In the genomic region with DNA sequence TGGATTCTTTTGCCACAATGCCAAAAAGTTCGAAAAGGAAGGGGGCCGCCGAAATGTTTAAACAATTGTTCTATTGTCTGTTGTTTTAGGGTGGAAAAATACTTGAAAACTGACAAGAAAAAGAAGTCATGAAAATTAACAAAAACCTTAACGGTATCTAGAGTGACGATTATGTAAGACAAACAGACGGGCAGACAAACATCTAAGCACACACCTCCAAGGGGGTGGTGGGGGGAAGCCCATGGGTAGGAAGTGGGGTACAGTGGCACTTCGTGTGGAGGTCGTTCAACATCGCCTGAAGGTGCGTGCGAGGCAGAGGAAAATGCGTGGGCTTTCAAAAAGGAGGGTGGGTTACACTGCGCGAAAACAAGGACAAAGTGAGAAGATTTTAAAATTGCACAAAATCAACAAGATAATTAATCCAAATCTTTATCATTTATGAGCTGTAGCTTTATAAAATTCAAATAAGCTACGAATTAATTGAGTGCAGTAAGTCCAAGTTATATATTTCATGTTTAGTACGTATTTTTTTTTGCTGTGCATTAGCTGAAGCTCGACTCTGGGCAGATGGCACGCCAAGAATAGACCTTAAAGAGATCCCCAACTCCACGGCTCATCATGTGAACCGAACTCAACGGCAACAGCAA, we compare ENCODE assay signal across 2 fruit fly cellular contexts.
A peak's percentile ranks its signal among the peaks of the same experiment; 100 is the strongest.
TF ChIP-seq lines count a peak whose summit lies in the region.

No protein-coding gene starts in this region.

TF ChIP-seq in whole organism, embryonic, 481 proteins besides CTCF, POLR2A, EP300 and RAD21 (continued from another document and continues in another):
- 0 out of 2 replicates have a peak, but pooled peaks have one; percentile 24 for TF ChIP-seq CG6689 (GFP tag; IDR thresholded peaks at IDR 0.05; lab: Robert Waterston, UW)
- TF ChIP-seq CG6175 (GFP tag; IDR thresholded peaks at IDR 0.05; lab: Robert Waterston, UW): no peak
- TF ChIP-seq sens (GFP tag; lab: Kevin White, UChicago): peak; percentile 54
- TF ChIP-seq mirr (GFP tag; optimal IDR thresholded peaks at IDR 0.05; lab: Kevin White, UChicago): peak; percentile 20
- no peak for TF ChIP-seq CG16815 (GFP tag; optimal IDR thresholded peaks at IDR 0.05; lab: Kevin White, UChicago)
- TF ChIP-seq z (GFP tag; IDR thresholded peaks at IDR 0.05; lab: Robert Waterston, UW): no peak
- TF ChIP-seq nau (GFP tag; optimal IDR thresholded peaks at IDR 0.05; lab: Kevin White, UChicago): no peak
- peak in 1 of 2 experiments; percentile 0 for TF ChIP-seq bsh (GFP tag; optimal IDR thresholded peaks at IDR 0.05; lab: Kevin White, UChicago)
- TF ChIP-seq Awh (GFP tag; IDR thresholded peaks at IDR 0.05; lab: Robert Waterston, UW): 0 out of 2 replicates have a peak, but pooled peaks have one; percentile 18
- 0 out of 2 replicates have a peak, but pooled peaks have one; percentile 18 for TF ChIP-seq Nf-YA (GFP tag; IDR thresholded peaks at IDR 0.05; lab: Robert Waterston, UW)
- TF ChIP-seq Deaf1 (tag; optimal IDR thresholded peaks at IDR 0.05; lab: Kevin White, UChicago): peak; percentile 43
- TF ChIP-seq odd (GFP tag; optimal IDR thresholded peaks at IDR 0.05; lab: Kevin White, UChicago): peak; percentile 6
- peak; percentile 23 for TF ChIP-seq wek (GFP tag; optimal IDR thresholded peaks at IDR 0.05; lab: Kevin White, UChicago)
- no peak for TF ChIP-seq CG3281 (GFP tag; optimal IDR thresholded peaks at IDR 0.05; lab: Kevin White, UChicago)
- TF ChIP-seq tna (GFP tag; IDR thresholded peaks at IDR 0.05; lab: Robert Waterston, UW; ENCODE audit: partially characterized antibody): no peak
- peak; percentile 54 for TF ChIP-seq lab (GFP tag; optimal IDR thresholded peaks at IDR 0.05; lab: Kevin White, UChicago)
- TF ChIP-seq CG17385 (GFP tag; optimal IDR thresholded peaks at IDR 0.05; lab: Kevin White, UChicago): peak; percentile 5
- no peak for TF ChIP-seq repo (GFP tag; optimal IDR thresholded peaks at IDR 0.05; lab: Kevin White, UChicago)
- TF ChIP-seq Hand (GFP tag; optimal IDR thresholded peaks at IDR 0.05; lab: Kevin White, UChicago): no peak
- TF ChIP-seq CG10209 (GFP tag; optimal IDR thresholded peaks at IDR 0.05; lab: Kevin White, UChicago): peak; percentile 15
- no peak for TF ChIP-seq zen (tag; optimal IDR thresholded peaks at IDR 0.05; lab: Kevin White, UChicago)
- TF ChIP-seq MTF-1 (GFP tag; optimal IDR thresholded peaks at IDR 0.05; lab: Kevin White, UChicago; ENCODE audit: borderline replicate concordance): peak; percentile 5
- TF ChIP-seq CG15601 (tag; optimal IDR thresholded peaks at IDR 0.05; lab: Kevin White, UChicago): peak; percentile 8
- TF ChIP-seq onecut (GFP tag; IDR thresholded peaks at IDR 0.05; lab: Robert Waterston, UW): 0 out of 2 replicates have a peak, but pooled peaks have one; percentile 12
- TF ChIP-seq kni (GFP tag; optimal IDR thresholded peaks at IDR 0.05; lab: Kevin White, UChicago): peak; percentile 36
- 0 out of 2 replicates have a peak, but pooled peaks have one; percentile 8 for TF ChIP-seq CG10321 (GFP tag; IDR thresholded peaks at IDR 0.05; lab: Robert Waterston, UW)
- peak; percentile 31 for TF ChIP-seq CG2712 (tag; optimal IDR thresholded peaks at IDR 0.05; lab: Kevin White, UChicago)
- TF ChIP-seq unc-4 (GFP tag; IDR thresholded peaks at IDR 0.05; lab: Robert Waterston, UW; ENCODE audit: partially characterized antibody): no peak
- TF ChIP-seq CG11695 (GFP tag; IDR thresholded peaks at IDR 0.05; lab: Robert Waterston, UW): 0 out of 3 replicates have a peak, but pooled peaks have one; percentile 31
- TF ChIP-seq Asciz (GFP tag; optimal IDR thresholded peaks at IDR 0.05; lab: Kevin White, UChicago): peak; percentile 50
- peak; percentile 1 for TF ChIP-seq Xbp1 (GFP tag; optimal IDR thresholded peaks at IDR 0.05; lab: Kevin White, UChicago)
- TF ChIP-seq Blimp-1 (GFP tag; optimal IDR thresholded peaks at IDR 0.05; lab: Kevin White, UChicago): peak; percentile 0
- peak; percentile 47 for TF ChIP-seq BtbVII (GFP tag; optimal IDR thresholded peaks at IDR 0.05; lab: Kevin White, UChicago)
- peak; percentile 6 for TF ChIP-seq CG2202 (tag; optimal IDR thresholded peaks at IDR 0.05; lab: Kevin White, UChicago)
- peak; percentile 20 for TF ChIP-seq CG11504 (tag; optimal IDR thresholded peaks at IDR 0.05; lab: Kevin White, UChicago)
- peak; percentile 1 for TF ChIP-seq az2 (GFP tag; optimal IDR thresholded peaks at IDR 0.05; lab: Kevin White, UChicago)
- no peak for TF ChIP-seq CG10543 (GFP tag; optimal IDR thresholded peaks at IDR 0.05; lab: Kevin White, UChicago)
- peak; percentile 5 for TF ChIP-seq CG5180 (GFP tag; optimal IDR thresholded peaks at IDR 0.05; lab: Kevin White, UChicago)
- TF ChIP-seq hkb (optimal IDR thresholded peaks at IDR 0.05; lab: Kevin White, UChicago): no peak
- 0 out of 2 replicates have a peak, but pooled peaks have one; percentile 9 for TF ChIP-seq hkb (GFP tag; IDR thresholded peaks at IDR 0.05; lab: Robert Waterston, UW)
- peak; percentile 18 for TF ChIP-seq caup (GFP tag; optimal IDR thresholded peaks at IDR 0.05; lab: Kevin White, UChicago; ENCODE audit: severe bottlenecking)
- peak; percentile 45 for TF ChIP-seq grn (GFP tag; optimal IDR thresholded peaks at IDR 0.05; lab: Kevin White, UChicago)
- TF ChIP-seq Optix (GFP tag; IDR thresholded peaks at IDR 0.05; lab: Robert Waterston, UW): no peak
- TF ChIP-seq ATbp (GFP tag; optimal IDR thresholded peaks at IDR 0.05; lab: Kevin White, UChicago): peak; percentile 76
- TF ChIP-seq CG1603 (tag; optimal IDR thresholded peaks at IDR 0.05; lab: Kevin White, UChicago): peak; percentile 17
- TF ChIP-seq CG7987 (GFP tag; optimal IDR thresholded peaks at IDR 0.05; lab: Kevin White, UChicago): peak; percentile 51
- TF ChIP-seq H15 (GFP tag; IDR thresholded peaks at IDR 0.05; lab: Robert Waterston, UW): no peak
- TF ChIP-seq inv (GFP tag; IDR thresholded peaks at IDR 0.05; lab: Robert Waterston, UW; ENCODE audit: partially characterized antibody): no peak
- peak; percentile 42 for TF ChIP-seq CG12071 (GFP tag; optimal IDR thresholded peaks at IDR 0.05; lab: Kevin White, UChicago)
- TF ChIP-seq CG10979 (tag; optimal IDR thresholded peaks at IDR 0.05; lab: Kevin White, UChicago): peak; percentile 33
- TF ChIP-seq sens-2 (GFP tag; IDR thresholded peaks at IDR 0.05; lab: Robert Waterston, UW): no peak
- TF ChIP-seq grau (tag; optimal IDR thresholded peaks at IDR 0.05; lab: Kevin White, UChicago): peak; percentile 30
- TF ChIP-seq Drgx (GFP tag; IDR thresholded peaks at IDR 0.05; lab: Robert Waterston, UW): peak; percentile 32; the same call in 1 of the 2 replicates
- no peak for TF ChIP-seq CG7963 (GFP tag; IDR thresholded peaks at IDR 0.05; lab: Robert Waterston, UW; ENCODE audit: partially characterized antibody)
- TF ChIP-seq CG2875 (GFP tag; optimal IDR thresholded peaks at IDR 0.05; lab: Kevin White, UChicago): peak; percentile 45
- TF ChIP-seq Stat92E (GFP tag; optimal IDR thresholded peaks at IDR 0.05; lab: Kevin White, UChicago): no peak
- TF ChIP-seq sisA (GFP tag; IDR thresholded peaks at IDR 0.05; lab: Robert Waterston, UW): peak; percentile 30
- TF ChIP-seq CG17359 (tag; optimal IDR thresholded peaks at IDR 0.05; lab: Kevin White, UChicago): peak; percentile 18
- peak; percentile 31 for TF ChIP-seq CG3407 (GFP tag; optimal IDR thresholded peaks at IDR 0.05; lab: Kevin White, UChicago)

TF ChIP-seq in whole organism, prepupa, 60 proteins besides CTCF, POLR2A, EP300 and RAD21 (continued from another document):
- TF ChIP-seq CG8632 (GFP tag; optimal IDR thresholded peaks at IDR 0.05; lab: Kevin White, UChicago): no peak
TF ChIP-seq in whole organism, prepupa: peak in this region for 18.
